Worm (Caenorhabditis elegans): ENCODE results near the gene acr-18.

DNA sequence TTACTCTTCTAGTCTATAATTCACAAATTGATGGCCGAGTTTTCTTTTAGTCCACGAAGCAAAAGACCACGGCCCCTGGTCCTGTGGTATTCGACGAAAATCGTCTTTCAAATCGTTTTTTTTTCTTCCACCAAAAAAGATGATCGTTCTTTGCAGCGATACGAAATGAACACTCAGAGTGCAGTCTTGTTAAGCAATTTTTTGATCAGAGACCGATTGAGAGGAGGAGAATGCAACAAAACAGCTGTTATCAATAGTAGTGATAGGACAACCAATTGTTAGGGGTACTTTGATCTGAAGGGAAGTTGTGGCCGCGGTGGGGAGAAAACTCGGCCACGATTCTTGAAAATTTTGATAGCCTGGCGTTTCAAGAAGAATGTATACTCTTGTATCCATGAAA lies 5.0 kb upstream of the acr-18 start:
- TF ChIP-seq lsy-2 (tag; optimal IDR thresholded peaks at IDR 0.05) (no peak), nhr-237 (tag; optimal IDR thresholded peaks at IDR 0.05) (no peak), unc-62 (GFP tag; optimal IDR thresholded peaks at IDR 0.05) (no peak), ztf-11 (tag; optimal IDR thresholded peaks at IDR 0.05) (no peak), pha-4 (tag; optimal IDR thresholded peaks at IDR 0.05) (no peak), ceh-83 (GFP tag; optimal IDR thresholded peaks at IDR 0.05) (no peak), mab-5 (tag; optimal IDR thresholded peaks at IDR 0.05) (no peak), nhr-28 (tag; optimal IDR thresholded peaks at IDR 0.05) (no peak), snpc-4 (tag; optimal IDR thresholded peaks at IDR 0.05) (no peak), zip-8 (tag; optimal IDR thresholded peaks at IDR 0.05) (no peak), mls-2 (tag; optimal IDR thresholded peaks at IDR 0.05) (no peak)
